Worm (Caenorhabditis elegans) whole organism, mixed stage, embryonic: ENCODE data around the gene B0285.6.

Experiments used
- M03D4.4 ChIP-seq: sonication (generic microtip); optimal IDR thresholded peaks from 2 replicates; lab custom pipeline; 2017; ENCODE audit warnings: mild to moderate bottlenecking, missing genetic modification characterization, missing compliant biosample characterization
- bed-3 ChIP-seq: fragments of 200-800 bp; sonication (Bioruptor generic); optimal IDR thresholded peaks from 3 replicates; lab custom pipeline; 2018; ENCODE audit warnings: mild to moderate bottlenecking, missing genetic modification characterization, moderate library complexity, missing compliant biosample characterization
- blmp-1 ChIP-seq: fragments of 150-350 bp; optimal IDR thresholded peaks from 2 replicates; lab custom pipeline; 2014; ENCODE audit warnings: missing biosample characterization, missing genetic modification characterization
- ceh-39 ChIP-seq: fragments of 150-350 bp; optimal IDR thresholded peaks from 2 replicates; lab custom pipeline; 2014; ENCODE audit warnings: missing biosample characterization, missing genetic modification characterization
- ceh-43 ChIP-seq: fragments of 200-800 bp; sonication (Bioruptor generic); optimal IDR thresholded peaks from 2 replicates; lab custom pipeline; 2018; ENCODE audit warnings: mild to moderate bottlenecking, missing genetic modification characterization, moderate library complexity, missing compliant biosample characterization
- ceh-83 ChIP-seq: fragments of 200-800 bp; sonication (Bioruptor generic); optimal IDR thresholded peaks from 2 replicates; lab custom pipeline; 2018; ENCODE audit warnings: mild to moderate bottlenecking, missing genetic modification characterization, missing compliant biosample characterization
- ces-1 ChIP-seq: fragments of 150-350 bp; optimal IDR thresholded peaks from 2 replicates; lab custom pipeline; 2014; ENCODE audit warnings: missing biosample characterization, missing genetic modification reagents, missing genetic modification characterization
- cnd-1 ChIP-seq: fragments of 200-800 bp; sonication (Bioruptor generic); optimal IDR thresholded peaks from 2 replicates; lab custom pipeline; 2018; ENCODE audit warnings: mild to moderate bottlenecking, missing genetic modification characterization, missing compliant biosample characterization
- drap-1 ChIP-seq: fragments of 200-800 bp; sonication (Bioruptor generic); optimal IDR thresholded peaks from 3 replicates; lab custom pipeline; 2018; ENCODE audit warnings: mild to moderate bottlenecking, missing genetic modification characterization, missing compliant biosample characterization
- elt-1 ChIP-seq: sonication (generic microtip); optimal IDR thresholded peaks from 2 replicates; lab custom pipeline; 2017; ENCODE audit warnings: missing genetic modification characterization, mild to moderate bottlenecking, missing compliant biosample characterization, antibody characterized with exemption, moderate library complexity, borderline replicate concordance; ENCODE audit not compliant: insufficient read depth
- flh-1 ChIP-seq: fragments of 200-800 bp; sonication (Bioruptor generic); optimal IDR thresholded peaks from 2 replicates; lab custom pipeline; 2018; ENCODE audit warnings: mild to moderate bottlenecking, missing genetic modification characterization, moderate library complexity, missing compliant biosample characterization
- ham-2 ChIP-seq: fragments of 200-800 bp; sonication (Bioruptor generic); optimal IDR thresholded peaks from 2 replicates; lab custom pipeline; 2018; ENCODE audit warnings: mild to moderate bottlenecking, missing genetic modification characterization, missing compliant biosample characterization
- hlh-1 ChIP-seq: fragments of 150-350 bp; optimal IDR thresholded peaks from 2 replicates; lab custom pipeline; 2014; ENCODE audit warnings: missing biosample characterization, missing genetic modification reagents, missing genetic modification characterization
- lin-13 ChIP-seq: fragments of 150-350 bp; optimal IDR thresholded peaks from 2 replicates; lab custom pipeline; 2014; ENCODE audit warnings: missing biosample characterization, missing genetic modification characterization
- lin-32 ChIP-seq: fragments of 200-800 bp; sonication (Bioruptor generic); optimal IDR thresholded peaks from 2 replicates; lab custom pipeline; 2018; ENCODE audit warnings: mild to moderate bottlenecking, missing genetic modification characterization, missing compliant biosample characterization
- lsy-2 ChIP-seq: fragments of 150-350 bp; optimal IDR thresholded peaks from 2 replicates; lab custom pipeline; 2014; ENCODE audit warnings: missing biosample characterization, missing genetic modification characterization
- mep-1 ChIP-seq: fragments of 150-350 bp; optimal IDR thresholded peaks from 2 replicates; lab custom pipeline; 2017; ENCODE audit warnings: missing biosample characterization, missing genetic modification reagents, missing genetic modification characterization, inconsistent platforms
- mls-2 ChIP-seq: sonication (generic microtip); optimal IDR thresholded peaks from 2 replicates; lab custom pipeline; 2016; ENCODE audit warnings: mild to moderate bottlenecking, missing genetic modification characterization, moderate library complexity, missing compliant biosample characterization
- nhr-2 ChIP-seq: fragments of 150-350 bp; optimal IDR thresholded peaks from 2 replicates; lab custom pipeline; 2014; ENCODE audit warnings: missing biosample characterization, missing genetic modification characterization
- nhr-28 ChIP-seq: fragments of 150-350 bp; optimal IDR thresholded peaks from 2 replicates; lab custom pipeline; 2014; ENCODE audit warnings: missing biosample characterization, missing genetic modification characterization
- nhr-76 ChIP-seq: sonication (generic microtip); optimal IDR thresholded peaks from 2 replicates; lab custom pipeline; 2017; ENCODE audit warnings: missing biosample characterization, missing genetic modification characterization
- pha-4 ChIP-seq: fragments of 150-350 bp; optimal IDR thresholded peaks from 2 replicates; lab custom pipeline; 2018; ENCODE audit warnings: missing biosample characterization, missing genetic modification reagents, missing genetic modification characterization
- sem-2 ChIP-seq: fragments of 200-800 bp; sonication (Bioruptor generic); optimal IDR thresholded peaks from 2 replicates; lab custom pipeline; 2018; ENCODE audit warnings: mild to moderate bottlenecking, missing genetic modification characterization, missing compliant biosample characterization
- snpc-4 ChIP-seq: fragments of 150-350 bp; optimal IDR thresholded peaks from 2 replicates; lab custom pipeline; 2014; ENCODE audit warnings: missing biosample characterization, missing genetic modification characterization
- sptf-1 ChIP-seq: sonication (generic microtip); optimal IDR thresholded peaks from 2 replicates; lab custom pipeline; 2017; ENCODE audit warnings: mild to moderate bottlenecking, missing genetic modification characterization, moderate library complexity, missing compliant biosample characterization
- tbx-8 ChIP-seq: fragments of 200-800 bp; sonication (Bioruptor generic); optimal IDR thresholded peaks from 2 replicates; lab custom pipeline; 2018; ENCODE audit warnings: mild to moderate bottlenecking, missing genetic modification characterization, moderate library complexity, missing compliant biosample characterization
- unc-120 ChIP-seq: sonication (generic microtip); optimal IDR thresholded peaks from 2 replicates; lab custom pipeline; 2017; ENCODE audit warnings: missing genetic modification characterization, missing compliant biosample characterization; ENCODE audit not compliant: poor library complexity, severe bottlenecking
- unc-62 ChIP-seq: fragments of 150-350 bp; optimal IDR thresholded peaks from 2 replicates; lab custom pipeline; 2014; ENCODE audit warnings: missing biosample characterization, missing genetic modification reagents, missing genetic modification characterization
- zip-8 ChIP-seq: fragments of 150-350 bp; optimal IDR thresholded peaks from 2 replicates; lab custom pipeline; 2014; ENCODE audit warnings: missing biosample characterization, missing genetic modification characterization
- ztf-11 ChIP-seq: fragments of 150-350 bp; optimal IDR thresholded peaks from 2 replicates; lab custom pipeline; 2014; ENCODE audit warnings: missing biosample characterization, missing genetic modification characterization

Gene B0285.6

DNA sequence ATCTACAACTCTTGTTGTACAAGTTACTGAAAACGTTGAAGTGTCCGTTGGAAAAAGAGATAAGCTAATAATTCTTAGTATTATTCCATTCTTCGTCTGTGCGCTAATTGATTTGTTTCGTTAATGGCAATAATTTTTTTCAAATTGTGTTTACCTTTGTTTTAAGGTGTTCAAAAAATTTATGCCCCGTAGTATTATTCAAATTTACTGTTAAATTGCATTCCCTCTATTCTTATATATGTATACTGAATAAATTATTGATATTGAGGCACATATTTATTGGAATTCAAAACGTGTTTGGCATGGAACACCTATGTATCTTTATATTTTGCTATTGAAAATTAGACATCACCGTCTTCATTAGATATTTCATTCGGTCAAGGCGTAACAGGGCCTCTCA, 25.0 kb downstream of the B0285.6 start, which contains the start of gene pals-26:
Gene pals-26 (plus strand): TSS at position 301 of the 400 bp plus-strand sequence.
- TF ChIP-seq cnd-1 (tag; lab: Kevin White, UChicago) (no peak), ham-2 (no peak), M03D4.4 (tag; lab: Kevin White, UChicago) (no peak), mls-2 (tag; lab: Kevin White, UChicago) (no peak), nhr-28 (tag; lab: Kevin White, UChicago) (no peak), ceh-83 (GFP tag; lab: Kevin White, UChicago) (no peak), lin-13 (tag; lab: Kevin White, UChicago) (no peak), ceh-39 (no peak), bed-3 (no peak), blmp-1 (no peak), ztf-11 (no peak)

ce11 chrIII:4378600-4379293, 28.8 kb downstream of the B0285.6 start:
- TF ChIP-seq ceh-83 (GFP tag; lab: Kevin White, UChicago) = peak; percentile 77
- peak; percentile 33 for TF ChIP-seq mep-1
- TF ChIP-seq cnd-1 (tag; lab: Kevin White, UChicago) = peak; percentile 66
- TF ChIP-seq sem-2 (GFP tag; lab: Kevin White, UChicago) = peak; percentile 61
- peak; percentile 45 for TF ChIP-seq bed-3
- peak; percentile 56 for TF ChIP-seq unc-120
- peak; percentile 53 for TF ChIP-seq hlh-1 (tag; lab: Kevin White, UChicago)
- TF ChIP-seq lsy-2 (tag; lab: Kevin White, UChicago) = peak; percentile 13
- TF ChIP-seq ceh-43 (GFP tag; lab: Kevin White, UChicago) = peak; percentile 23
- peak; percentile 87 for TF ChIP-seq mls-2 (tag; lab: Kevin White, UChicago)
- TF ChIP-seq nhr-2 (tag; lab: Kevin White, UChicago) = peak; percentile 25
- peak; percentile 13 for TF ChIP-seq pha-4 (tag; lab: Kevin White, UChicago)
- peak; percentile 79 for TF ChIP-seq M03D4.4 (tag; lab: Kevin White, UChicago)
- peak; percentile 65 for TF ChIP-seq drap-1 (GFP tag; lab: Kevin White, UChicago)
- TF ChIP-seq tbx-8 = peak; percentile 33
- TF ChIP-seq lin-13 (tag; lab: Kevin White, UChicago) = peak; percentile 10
- TF ChIP-seq sptf-1 (tag; lab: Kevin White, UChicago) = peak; percentile 69
- peak; percentile 44 for TF ChIP-seq ham-2
- peak; percentile 10 for TF ChIP-seq lin-32 (GFP tag; lab: Kevin White, UChicago)

ce11 chrIII:4379717-4380116, 29.8 kb downstream of the B0285.6 start, which contains the start of gene B0284.3:
TSS of gene B0284.3 (minus strand) at chrIII:4379817.
- TF ChIP-seq hlh-1 (tag; lab: Kevin White, UChicago) (no peak), nhr-28 (tag; lab: Kevin White, UChicago) (no peak), pha-4 (tag; lab: Kevin White, UChicago) (no peak), tbx-8 (no peak), sem-2 (GFP tag; lab: Kevin White, UChicago) (no peak), bed-3 (no peak), zip-8 (no peak), drap-1 (GFP tag; lab: Kevin White, UChicago) (no peak), lin-32 (GFP tag; lab: Kevin White, UChicago) (no peak), ceh-43 (GFP tag; lab: Kevin White, UChicago) (no peak), lsy-2 (tag; lab: Kevin White, UChicago) (no peak), snpc-4 (tag; lab: Kevin White, UChicago) (no peak), nhr-2 (tag; lab: Kevin White, UChicago) (no peak)

- no peak for TF ChIP-seq ceh-39
- peak; percentile 38 for TF ChIP-seq mep-1
- peak; percentile 57 for TF ChIP-seq lin-13 (tag; lab: Kevin White, UChicago)
- no peak for TF ChIP-seq lin-32 (GFP tag; lab: Kevin White, UChicago)
- TF ChIP-seq mls-2 (tag; lab: Kevin White, UChicago) = peak; percentile 13
- peak; percentile 21 for TF ChIP-seq lsy-2 (tag; lab: Kevin White, UChicago)
- peak; percentile 73 for TF ChIP-seq ces-1 (GFP tag; lab: Kevin White, UChicago)
- TF ChIP-seq, all 35 proteins: peak for 5
Measured at ce11 chrIII:4380835-4381234, 30.9 kb downstream of the B0285.6 start.

DNA sequence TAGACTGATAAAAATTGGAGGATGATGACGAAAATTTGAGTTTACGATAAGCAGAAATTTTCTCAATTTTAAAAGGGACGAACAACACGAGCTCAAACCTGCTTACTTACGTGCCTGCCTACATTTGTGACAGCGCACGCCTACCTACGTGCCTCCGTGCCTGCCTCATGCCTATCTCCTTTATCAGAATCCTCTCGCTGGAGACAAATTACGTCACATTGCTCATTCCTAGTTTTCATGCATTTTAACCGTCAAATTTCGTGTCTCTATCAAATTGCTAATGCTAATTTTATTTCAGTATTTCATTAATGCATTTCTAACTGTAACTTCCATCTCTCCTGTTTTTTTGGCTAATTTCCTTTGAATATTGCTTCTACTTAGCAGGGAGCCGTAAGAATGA, 31.4 kb downstream of the B0285.6 start, which contains the start of gene pals-27:
Gene pals-27 (plus strand): TSS at position 301 of the 400 bp plus-strand sequence.
- TF ChIP-seq drap-1 (GFP tag; lab: Kevin White, UChicago) (no peak), cnd-1 (tag; lab: Kevin White, UChicago) (no peak), pha-4 (tag; lab: Kevin White, UChicago) (no peak), nhr-28 (tag; lab: Kevin White, UChicago) (no peak), flh-1 (GFP tag; lab: Kevin White, UChicago) (no peak), unc-62 (GFP tag; lab: Kevin White, UChicago) (no peak), elt-1 (tag; lab: Kevin White, UChicago) (no peak), nhr-76 (no peak)
